Worm (Caenorhabditis elegans): ENCODE data around the gene F46G11.2.

Gene F46G11.2

DNA sequence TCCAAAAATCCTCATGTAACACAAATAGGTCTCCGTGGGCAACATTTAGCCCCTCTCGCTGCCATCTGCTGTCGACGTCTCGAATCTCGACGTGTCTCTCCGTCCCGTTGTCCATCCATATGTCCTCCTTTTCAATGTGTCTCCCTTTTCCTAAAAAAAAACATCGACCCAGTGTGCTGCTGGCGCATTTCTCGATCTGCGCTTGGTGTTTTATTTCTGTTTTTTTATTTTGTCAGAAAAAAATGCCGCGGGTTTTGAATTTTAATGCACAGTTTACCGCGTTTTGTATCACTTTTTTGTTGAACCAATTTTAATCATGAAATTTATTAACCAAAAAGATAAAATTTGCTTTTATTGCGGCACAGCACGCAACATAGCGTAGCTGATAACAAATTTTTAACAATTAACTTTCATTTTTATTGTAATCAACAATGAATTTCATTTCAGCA is 12.1 kb upstream of the F46G11.2 start (continued):
- TF ChIP-seq dpl-1 (GFP tag; optimal IDR thresholded peaks at IDR 0.05) (peak; percentile 32 to 70 (median 58)), F16B12.6 (tag; optimal IDR thresholded peaks at IDR 0.05) (no peak), vab-15 (tag; optimal IDR thresholded peaks at IDR 0.05) (no peak), nhr-11 (tag; optimal IDR thresholded peaks at IDR 0.05) (no peak), fkh-4 (tag; optimal IDR thresholded peaks at IDR 0.05; ENCODE audit: borderline replicate concordance) (no peak), hlh-4 (tag; optimal IDR thresholded peaks at IDR 0.05) (no peak), nhr-12 (tag; optimal IDR thresholded peaks at IDR 0.05) (no peak), lsy-2 (tag; optimal IDR thresholded peaks at IDR 0.05) (peak; percentile 57 to 84), fkh-8 (tag; optimal IDR thresholded peaks at IDR 0.05) (peak; percentile 85), xbp-1 (tag; optimal IDR thresholded peaks at IDR 0.05) (peak; percentile 79), pax-3 (tag; optimal IDR thresholded peaks at IDR 0.05) (no peak), ces-1 (GFP tag; optimal IDR thresholded peaks at IDR 0.05) (no peak), nhr-28 (tag; optimal IDR thresholded peaks at IDR 0.05) (no peak), snu-23 (GFP tag; optimal IDR thresholded peaks at IDR 0.05) (peak; percentile 74), irx-1 (tag; optimal IDR thresholded peaks at IDR 0.05) (peak; percentile 25), alr-1 (tag; optimal IDR thresholded peaks at IDR 0.05; ENCODE audit: borderline replicate concordance) (no peak), snpc-4 (tag; optimal IDR thresholded peaks at IDR 0.05) (peak; percentile 5), nhr-71 (tag; optimal IDR thresholded peaks at IDR 0.05) (peak; percentile 78), nhr-47 (tag; optimal IDR thresholded peaks at IDR 0.05) (peak; percentile 72), egl-27 (tag; optimal IDR thresholded peaks at IDR 0.05) (no peak), jun-1 (tag; optimal IDR thresholded peaks at IDR 0.05) (peak; percentile 45), unc-130 (tag; optimal IDR thresholded peaks at IDR 0.05) (no peak), lin-14 (GFP tag; optimal IDR thresholded peaks at IDR 0.05) (peak; percentile 92), ztf-4 (tag; optimal IDR thresholded peaks at IDR 0.05) (peak; percentile 4), swsn-7 (tag; optimal IDR thresholded peaks at IDR 0.05) (peak; percentile 59), zip-4 (GFP tag; optimal IDR thresholded peaks at IDR 0.05) (no peak), Y116A8C.19 (tag; optimal IDR thresholded peaks at IDR 0.05; ENCODE audit: borderline replicate concordance) (no peak), nhr-90 (tag; optimal IDR thresholded peaks at IDR 0.05; ENCODE audit: poor library complexity) (no peak), mdl-1 (tag; optimal IDR thresholded peaks at IDR 0.05) (peak in 1 of 2 experiments; percentile 53), aha-1 (tag; optimal IDR thresholded peaks at IDR 0.05) (no peak), ceh-63 (GFP tag; optimal IDR thresholded peaks at IDR 0.05) (no peak), tbx-2 (tag; optimal IDR thresholded peaks at IDR 0.05) (peak; percentile 63), unc-86 (tag; optimal IDR thresholded peaks at IDR 0.05) (peak; percentile 49), nhr-237 (tag; optimal IDR thresholded peaks at IDR 0.05) (no peak), sptf-1 (tag; optimal IDR thresholded peaks at IDR 0.05) (no peak), pqm-1 (tag; optimal IDR thresholded peaks at IDR 0.05) (no peak), rnt-1 (tag; optimal IDR thresholded peaks at IDR 0.05) (peak; percentile 74), ceh-8 (GFP tag; optimal IDR thresholded peaks at IDR 0.05) (peak; percentile 39), nhr-85 (tag) (peak; percentile 78), aly-2 (tag; optimal IDR thresholded peaks at IDR 0.05) (no peak), fos-1 (tag; optimal IDR thresholded peaks at IDR 0.05) (peak; percentile 39), elt-3 (tag; optimal IDR thresholded peaks at IDR 0.05) (peak in 1 of 6 experiments; percentile 25), zag-1 (tag; optimal IDR thresholded peaks at IDR 0.05) (no peak), ceh-82 (tag; optimal IDR thresholded peaks at IDR 0.05) (peak in 2 of 3 experiments; percentile 8 to 86), nhr-76 (tag; optimal IDR thresholded peaks at IDR 0.05) (no peak), ama-1 (optimal IDR thresholded peaks at IDR 0.05) (no peak), nhr-84 (tag; optimal IDR thresholded peaks at IDR 0.05) (no peak), elt-2 (tag; optimal IDR thresholded peaks at IDR 0.05) (peak; percentile 30), pag-3 (tag; optimal IDR thresholded peaks at IDR 0.05; ENCODE audit: borderline replicate concordance, insufficient read depth) (no peak), C04F5.9 (tag; optimal IDR thresholded peaks at IDR 0.05) (no peak), lin-15B (tag; optimal IDR thresholded peaks at IDR 0.05) (no peak), ets-5 (GFP tag; IDR thresholded peaks at IDR 0.05) (no peak), fkh-10 (GFP tag; optimal IDR thresholded peaks at IDR 0.05) (peak; percentile 72)
